Fruit fly (Drosophila melanogaster) whole organism, adult: Measurements from ENCODE around the gene Sdhaf3.

Experiments
- CG11617 ChIP-seq: fragments of 200-800 bp; sonication (Bioruptor generic); optimal IDR thresholded peaks from 2 replicates; lab custom pipeline; 2017; ENCODE audit warnings: mild to moderate bottlenecking, missing biosample characterization, missing genetic modification reagents, missing genetic modification characterization
- CG12768 ChIP-seq: fragments of 200-800 bp; sonication (Bioruptor generic); optimal IDR thresholded peaks from 2 replicates; lab custom pipeline; 2017; ENCODE audit warnings: missing biosample characterization, missing genetic modification characterization, mild to moderate bottlenecking, moderate library complexity, missing genetic modification reagents
- CG14711 ChIP-seq: fragments of 200-800 bp; sonication (Bioruptor generic); optimal IDR thresholded peaks from 2 replicates; lab custom pipeline; 2018; ENCODE audit warnings: missing biosample characterization, mild to moderate bottlenecking, missing genetic modification characterization, moderate library complexity
- CG1620 ChIP-seq: fragments of 200-800 bp; sonication (Bioruptor generic); optimal IDR thresholded peaks from 2 replicates; lab custom pipeline; 2016; ENCODE audit warnings: missing biosample characterization, missing genetic modification characterization
- CG33017 ChIP-seq: fragments of 200-800 bp; sonication (Bioruptor generic); optimal IDR thresholded peaks from 2 replicates; lab custom pipeline; 2018; ENCODE audit warnings: missing biosample characterization, mild to moderate bottlenecking, missing genetic modification characterization, moderate library complexity
- CG5204 ChIP-seq: fragments of 200-800 bp; sonication (Bioruptor generic); optimal IDR thresholded peaks from 2 replicates; lab custom pipeline; 2016; ENCODE audit warnings: missing biosample characterization, missing genetic modification characterization
- Clk ChIP-seq: fragments of 200-800 bp; sonication (Bioruptor generic); optimal IDR thresholded peaks from 2 replicates; lab custom pipeline; 2017; ENCODE audit warnings: missing biosample characterization, missing genetic modification characterization
- Mnt ChIP-seq: fragments of 200-800 bp; sonication (Bioruptor generic); optimal IDR thresholded peaks from 2 replicates; lab custom pipeline; 2016; ENCODE audit warnings: missing biosample characterization, mild to moderate bottlenecking, missing genetic modification characterization
- bab1 ChIP-seq: fragments of 200-800 bp; sonication (Bioruptor generic); optimal IDR thresholded peaks from 3 replicates; lab custom pipeline; 2019; ENCODE audit warnings: missing biosample characterization, mild to moderate bottlenecking, missing genetic modification characterization, moderate library complexity
- cic ChIP-seq: fragments of 200-800 bp; sonication (Bioruptor generic); optimal IDR thresholded peaks from 2 replicates; lab custom pipeline; 2017; ENCODE audit warnings: missing biosample characterization, mild to moderate bottlenecking, missing genetic modification characterization, moderate library complexity
- kay ChIP-seq: fragments of 200-800 bp; sonication (Bioruptor generic); peaks from one replicate; lab custom pipeline; 2016; ENCODE audit warnings: missing biosample characterization, missing genetic modification characterization, borderline replicate concordance
- ovo ChIP-seq: fragments of 200-800 bp; sonication (Bioruptor generic); optimal IDR thresholded peaks from 2 replicates; lab custom pipeline; 2016; ENCODE audit warnings: missing biosample characterization, missing genetic modification characterization
- pad ChIP-seq: fragments of 200-800 bp; sonication (Bioruptor generic); optimal IDR thresholded peaks from 3 replicates; lab custom pipeline; 2017; ENCODE audit warnings: missing biosample characterization, missing genetic modification characterization, mild to moderate bottlenecking, moderate library complexity, missing genetic modification reagents
- toe ChIP-seq: fragments of 200-800 bp; sonication (Bioruptor generic); optimal IDR thresholded peaks from 2 replicates; lab custom pipeline; 2016; ENCODE audit warnings: missing biosample characterization, missing genetic modification characterization

DNA sequence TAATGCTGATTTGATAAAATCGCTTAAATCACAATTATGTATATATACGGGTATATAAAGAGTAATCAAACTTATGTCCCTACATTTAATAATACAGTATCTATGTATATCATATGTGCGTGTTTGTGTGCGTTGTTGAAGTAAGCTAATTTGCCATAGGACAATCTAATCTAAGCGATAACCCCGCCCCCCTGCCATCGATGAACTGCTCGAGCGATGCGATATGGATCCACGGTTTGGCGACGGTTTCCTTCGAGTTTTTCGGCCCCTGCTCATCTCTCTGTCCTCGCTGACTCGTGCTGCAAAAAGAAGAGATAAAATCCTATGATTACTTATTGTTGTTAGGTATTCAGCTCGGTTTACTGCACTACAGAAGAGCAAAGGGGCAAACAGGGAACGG, 35.4 kb downstream of the Sdhaf3 start:
- no peak for TF ChIP-seq CG11617 (GFP tag; lab: Kevin White, UChicago)
- no peak for TF ChIP-seq CG1620 (GFP tag; lab: Kevin White, UChicago)
- no peak for TF ChIP-seq bab1 (GFP tag; lab: Kevin White, UChicago)
- no peak for TF ChIP-seq ovo (GFP tag; lab: Kevin White, UChicago)
- TF ChIP-seq CG12768 (GFP tag; lab: Kevin White, UChicago): no peak
- no peak for TF ChIP-seq CG5204 (GFP tag; lab: Kevin White, UChicago)
- no peak for TF ChIP-seq cic
- TF ChIP-seq Mnt: no peak
- TF ChIP-seq kay (GFP tag; lab: Kevin White, UChicago): no peak
- TF ChIP-seq CG33017: no peak
- TF ChIP-seq Clk (GFP tag; lab: Kevin White, UChicago): no peak
- no peak for TF ChIP-seq toe (GFP tag; lab: Kevin White, UChicago)
- TF ChIP-seq CG14711 (tag; lab: Kevin White, UChicago): no peak
- TF ChIP-seq pad (GFP tag; lab: Kevin White, UChicago): no peak
